Worm (Caenorhabditis elegans): ENCODE results near the gene F42A9.8.

ce11 chrIV:8602877-8603276 is 15.7 kb downstream of the F42A9.8 start, which contains the start of gene Y59H11AR.10:
- no peak for TF ChIP-seq blmp-1 (tag; optimal IDR thresholded peaks at IDR 0.05)
- no peak for TF ChIP-seq unc-62 (GFP tag; optimal IDR thresholded peaks at IDR 0.05)
- TF ChIP-seq mep-1 (tag; optimal IDR thresholded peaks at IDR 0.05): no peak
- no peak for TF ChIP-seq ztf-11 (tag; optimal IDR thresholded peaks at IDR 0.05)
- no peak for TF ChIP-seq nhr-12 (tag; optimal IDR thresholded peaks at IDR 0.05)
- no peak for TF ChIP-seq elt-1 (tag; optimal IDR thresholded peaks at IDR 0.05; ENCODE audit: borderline replicate concordance, insufficient read depth)
- TF ChIP-seq unc-39 (tag; optimal IDR thresholded peaks at IDR 0.05): no peak
- no peak for TF ChIP-seq M03D4.4 (tag; optimal IDR thresholded peaks at IDR 0.05)
